Worm (Caenorhabditis elegans): ENCODE measurements around the gene col-119.

ce11 chrIV:8978047-8978446 is 1.5 kb downstream of the col-119 start:
- TF ChIP-seq him-1 (tag; optimal IDR thresholded peaks at IDR 0.05), result no peak
- TF ChIP-seq W03F9.2 (tag; optimal IDR thresholded peaks at IDR 0.05), result no peak
- TF ChIP-seq dao-5 (tag; optimal IDR thresholded peaks at IDR 0.05), result no peak

Data from whole organism, L4/young adult.